Fruit fly (Drosophila melanogaster) Kc167 (cell line): ENCODE data around the gene CG1943.

Experiments
- Myc ChIP-seq: fragments of >200 bp; optimal IDR thresholded peaks from 2 replicates; lab custom pipeline; 2017; ENCODE audit warnings: missing external identifiers
- Sin3A ChIP-seq: fragments of >200 bp; optimal IDR thresholded peaks from 2 replicates; lab custom pipeline; 2018; ENCODE audit warnings: missing external identifiers
- h ChIP-seq: fragments of >200 bp; optimal IDR thresholded peaks from 3 replicates; lab custom pipeline; 2018; ENCODE audit warnings: missing external identifiers
- insv ChIP-seq: fragments of >200 bp; optimal IDR thresholded peaks from 3 replicates; lab custom pipeline; 2018; ENCODE audit warnings: missing external identifiers
- psq ChIP-seq: fragments of >200 bp; optimal IDR thresholded peaks from 2 replicates; lab custom pipeline; 2017; ENCODE audit warnings: missing external identifiers

- no peak for TF ChIP-seq Sin3A (lab: Kevin White, UChicago)
- no peak for TF ChIP-seq h
- no peak for TF ChIP-seq psq (lab: Kevin White, UChicago)
- no peak for TF ChIP-seq Myc
- TF ChIP-seq insv (lab: Kevin White, UChicago) = no peak
Observed at dm6 chr3R:7031553-7031952, 43.1 kb upstream of the CG1943 start.
